Worm (Caenorhabditis elegans) whole organism, L2 larva: Measurements from ENCODE around the gene mpst-3.

Experiments used
- lin-13 ChIP-seq: fragments of 150-350 bp; optimal IDR thresholded peaks from 2 replicates; lab custom pipeline; 2014; ENCODE audit warnings: missing biosample characterization, missing genetic modification reagents, missing genetic modification characterization
- nhr-12 ChIP-seq: fragments of 150-350 bp; optimal IDR thresholded peaks from 2 replicates; lab custom pipeline; 2014; ENCODE audit warnings: missing biosample characterization, missing genetic modification characterization
- nhr-237 ChIP-seq: fragments of 150-350 bp; optimal IDR thresholded peaks from 2 replicates; lab custom pipeline; 2014; ENCODE audit warnings: missing biosample characterization, missing genetic modification characterization
- snpc-4 ChIP-seq: fragments of 150-350 bp; optimal IDR thresholded peaks from 2 replicates; lab custom pipeline; 2014; ENCODE audit warnings: missing biosample characterization, missing genetic modification characterization

ce11 chrV:14877242-14877819 lies 18.1 kb upstream of the mpst-3 start:
- TF ChIP-seq nhr-237 (no peak), lin-13 (GFP tag; lab: Kevin White, UChicago) (no peak), nhr-12 (tag; lab: Kevin White, UChicago) (no peak), snpc-4 (tag; lab: Kevin White, UChicago) (no peak)
